Fruit fly (Drosophila melanogaster) whole organism, pupa: ENCODE results near the gene CG15456.

Experiments
- CG10348 ChIP-seq: fragments of 200-800 bp; sonication (Bioruptor generic); IDR thresholded peaks from 2 replicates; pipeline ENCODE4 v1.3.6; 2022; ENCODE audit warnings: missing biosample characterization, missing genetic modification characterization
- CG12605 ChIP-seq: fragments of 200-800 bp; sonication (Bioruptor generic); IDR thresholded peaks from 2 replicates; pipeline ENCODE4 v1.3.6; 2022; ENCODE audit warnings: missing biosample characterization, missing genetic modification characterization
- CG13204 ChIP-seq: fragments of 200-800 bp; sonication (Bioruptor generic); optimal IDR thresholded peaks from 2 replicates; lab custom pipeline; 2018; ENCODE audit warnings: missing biosample characterization, mild to moderate bottlenecking, missing genetic modification characterization, moderate library complexity
- CG14655 ChIP-seq: fragments of 200-800 bp; sonication (Bioruptor generic); optimal IDR thresholded peaks from 3 replicates; lab custom pipeline; 2017; ENCODE audit warnings: mild to moderate bottlenecking, missing biosample characterization, missing genetic modification reagents, missing genetic modification characterization
- CG15710 ChIP-seq: fragments of 200-800 bp; sonication (Bioruptor generic); optimal IDR thresholded peaks from 2 replicates; lab custom pipeline; 2018; ENCODE audit warnings: missing biosample characterization, mild to moderate bottlenecking, missing genetic modification characterization, moderate library complexity
- CG17806 ChIP-seq: fragments of 200-800 bp; sonication (Bioruptor generic); optimal IDR thresholded peaks from 2 replicates; lab custom pipeline; 2018; ENCODE audit warnings: missing biosample characterization, mild to moderate bottlenecking, missing genetic modification characterization, moderate library complexity
- CG32121 ChIP-seq: fragments of 200-800 bp; sonication (Bioruptor generic); IDR thresholded peaks from 2 replicates; pipeline ENCODE4 v1.3.6; 2022; ENCODE audit warnings: missing biosample characterization, missing genetic modification characterization
- CG34367 ChIP-seq: fragments of 200-800 bp; sonication (Bioruptor generic); optimal IDR thresholded peaks from 2 replicates; lab custom pipeline; 2018; ENCODE audit warnings: missing biosample characterization, mild to moderate bottlenecking, missing genetic modification characterization
- CG4496 ChIP-seq: fragments of 200-800 bp; sonication (Bioruptor generic); IDR thresholded peaks from 3 replicates; pipeline ENCODE4 v1.3.6; 2022; ENCODE audit warnings: missing biosample characterization, missing genetic modification characterization
- CG8159 ChIP-seq: fragments of 200-800 bp; sonication (Bioruptor generic); optimal IDR thresholded peaks from 3 replicates; lab custom pipeline; 2018; ENCODE audit warnings: missing biosample characterization, mild to moderate bottlenecking, missing genetic modification characterization, moderate library complexity
- CG8301 ChIP-seq: fragments of 200-800 bp; sonication (Bioruptor generic); optimal IDR thresholded peaks from 2 replicates; lab custom pipeline; 2018; ENCODE audit warnings: missing biosample characterization, mild to moderate bottlenecking, missing genetic modification characterization
- CG9948 ChIP-seq: fragments of 200-800 bp; sonication (Bioruptor generic); optimal IDR thresholded peaks from 2 replicates; lab custom pipeline; 2018; ENCODE audit warnings: missing biosample characterization, mild to moderate bottlenecking, missing genetic modification characterization, moderate library complexity
- D1 ChIP-seq: fragments of 200-800 bp; sonication (Bioruptor generic); optimal IDR thresholded peaks from 2 replicates; lab custom pipeline; 2018; ENCODE audit warnings: missing biosample characterization, mild to moderate bottlenecking, missing genetic modification characterization, moderate library complexity
- EcR ChIP-seq: fragments of 200-800 bp; sonication (Bioruptor generic); optimal IDR thresholded peaks from 3 replicates; lab custom pipeline; 2019; ENCODE audit warnings: missing biosample characterization, missing genetic modification characterization, mild to moderate bottlenecking, moderate library complexity, missing genetic modification reagents
- Ets98B ChIP-seq: fragments of 200-800 bp; sonication (Bioruptor generic); IDR thresholded peaks from 2 replicates; pipeline ENCODE4 v1.3.6; 2022; ENCODE audit warnings: missing biosample characterization, missing genetic modification characterization
- Pif1A ChIP-seq: fragments of 200-800 bp; sonication (Bioruptor generic); optimal IDR thresholded peaks from 3 replicates; lab custom pipeline; 2016; ENCODE audit warnings: missing biosample characterization, missing genetic modification characterization
- Pif1B ChIP-seq: fragments of 200-800 bp; sonication (Bioruptor generic); optimal IDR thresholded peaks from 3 replicates; lab custom pipeline; 2016; ENCODE audit warnings: missing biosample characterization, missing genetic modification characterization
- Snoo ChIP-seq: fragments of 200-800 bp; sonication (Bioruptor generic); optimal IDR thresholded peaks from 3 replicates; lab custom pipeline; 2017; ENCODE audit warnings: missing biosample characterization, mild to moderate bottlenecking, missing genetic modification characterization, inconsistent platforms
- fd96Ca ChIP-seq: fragments of 200-800 bp; sonication (Bioruptor generic); IDR thresholded peaks from 3 replicates; pipeline ENCODE4 v1.3.6; 2022; ENCODE audit warnings: missing biosample characterization, missing genetic modification characterization
- gl ChIP-seq: fragments of 200-800 bp; sonication (Bioruptor generic); optimal IDR thresholded peaks from 2 replicates; lab custom pipeline; 2018; ENCODE audit warnings: missing biosample characterization, mild to moderate bottlenecking, missing genetic modification characterization
- rn ChIP-seq: fragments of 200-800 bp; sonication (Bioruptor generic); IDR thresholded peaks from 2 replicates; pipeline ENCODE4 v1.3.6; 2022; ENCODE audit warnings: missing biosample characterization, missing genetic modification characterization

The CG15456 gene

dm6 chrX:20426818-20427217 lies at the start of gene CG15456:
Gene CG15456 (minus strand): TSS chrX:20427042.
- no peak for TF ChIP-seq CG8159 (tag; lab: Kevin White, UChicago)
- TF ChIP-seq D1: no peak
- no peak for TF ChIP-seq CG17806 (tag; lab: Kevin White, UChicago)
- TF ChIP-seq CG4496 (GFP tag; lab: Robert Waterston, UW): no peak

dm6 chrX:20470701-20471100 lies 43.9 kb upstream of the CG15456 start:
- TF ChIP-seq Ets98B (no peak), CG13204 (GFP tag; lab: Kevin White, UChicago) (no peak), EcR (GFP tag; lab: Kevin White, UChicago) (no peak), fd96Ca (GFP tag; lab: Robert Waterston, UW) (no peak), Pif1B (GFP tag; lab: Kevin White, UChicago) (no peak), CG8159 (tag; lab: Kevin White, UChicago) (no peak), CG32121 (GFP tag; lab: Robert Waterston, UW) (no peak), CG17806 (tag; lab: Kevin White, UChicago) (no peak), CG34367 (tag; lab: Kevin White, UChicago) (no peak), CG14655 (GFP tag; lab: Kevin White, UChicago) (no peak)
- TF ChIP-seq, all 21 proteins: peak for 0

dm6 chrX:20468192-20468591 lies 41.4 kb upstream of the CG15456 start:
- TF ChIP-seq gl (tag; lab: Kevin White, UChicago): peak; percentile 59
- peak; percentile 58; the same call in 2 of the 3 replicates for TF ChIP-seq fd96Ca (GFP tag; lab: Robert Waterston, UW)
- TF ChIP-seq CG9948 (tag; lab: Kevin White, UChicago): peak; percentile 12
- peak; percentile 75 for TF ChIP-seq CG32121 (GFP tag; lab: Robert Waterston, UW)
- peak; percentile 52 for TF ChIP-seq Pif1B (GFP tag; lab: Kevin White, UChicago)
- peak; percentile 50 for TF ChIP-seq CG8301 (tag; lab: Kevin White, UChicago)
- TF ChIP-seq EcR (GFP tag; lab: Kevin White, UChicago): peak; percentile 9
- TF ChIP-seq CG8159 (tag; lab: Kevin White, UChicago): no peak
- TF ChIP-seq Pif1A: no peak
- TF ChIP-seq CG12605: peak; percentile 77
- TF ChIP-seq CG14655 (GFP tag; lab: Kevin White, UChicago): no peak
- no peak for TF ChIP-seq CG13204 (GFP tag; lab: Kevin White, UChicago)
- TF ChIP-seq D1: no peak
- no peak for TF ChIP-seq CG10348 (GFP tag; lab: Robert Waterston, UW)
- peak; percentile 80 for TF ChIP-seq Ets98B
- no peak for TF ChIP-seq Snoo (tag; lab: Kevin White, UChicago)
- peak; percentile 84 for TF ChIP-seq CG4496 (GFP tag; lab: Robert Waterston, UW)
- TF ChIP-seq CG15710: peak; percentile 22
- peak; percentile 42 for TF ChIP-seq CG34367 (tag; lab: Kevin White, UChicago)
- TF ChIP-seq rn (GFP tag; lab: Robert Waterston, UW): no peak
- TF ChIP-seq CG17806 (tag; lab: Kevin White, UChicago): peak; percentile 10

- TF ChIP-seq CG10348 (GFP tag; lab: Robert Waterston, UW): no peak
- TF ChIP-seq Pif1A: no peak
- no peak for TF ChIP-seq CG13204 (GFP tag; lab: Kevin White, UChicago)
- TF ChIP-seq Snoo (tag; lab: Kevin White, UChicago): no peak
- no peak for TF ChIP-seq CG9948 (tag; lab: Kevin White, UChicago)
- TF ChIP-seq EcR (GFP tag; lab: Kevin White, UChicago): no peak
- TF ChIP-seq Ets98B: no peak
- TF ChIP-seq rn (GFP tag; lab: Robert Waterston, UW): no peak
- TF ChIP-seq CG34367 (tag; lab: Kevin White, UChicago): no peak
- TF ChIP-seq CG32121 (GFP tag; lab: Robert Waterston, UW): no peak
Observed at dm6 chrX:20467155-20467554, 40.3 kb upstream of the CG15456 start, which contains the start of gene GstT3. Gene GstT3 (plus strand): TSS chrX:20467455.

dm6 chrX:20466382-20466928 lies 39.6 kb upstream of the CG15456 start:
- TF ChIP-seq CG9948 (tag; lab: Kevin White, UChicago) (no peak), fd96Ca (GFP tag; lab: Robert Waterston, UW) (no peak), CG32121 (GFP tag; lab: Robert Waterston, UW) (no peak), CG15710 (no peak), Ets98B (no peak), Snoo (tag; lab: Kevin White, UChicago) (no peak), Pif1B (GFP tag; lab: Kevin White, UChicago) (no peak), CG17806 (tag; lab: Kevin White, UChicago) (no peak), CG8301 (tag; lab: Kevin White, UChicago) (no peak), CG14655 (GFP tag; lab: Kevin White, UChicago) (no peak), CG12605 (no peak), CG8159 (tag; lab: Kevin White, UChicago) (no peak), Pif1A (no peak), CG10348 (GFP tag; lab: Robert Waterston, UW) (no peak), CG4496 (GFP tag; lab: Robert Waterston, UW) (no peak), D1 (no peak), CG13204 (GFP tag; lab: Kevin White, UChicago) (no peak), CG34367 (tag; lab: Kevin White, UChicago) (no peak), rn (GFP tag; lab: Robert Waterston, UW) (no peak), gl (tag; lab: Kevin White, UChicago) (no peak)
